Worm (Caenorhabditis elegans): ENCODE measurements around the gene nhr-55.

Gene nhr-55

ce11 chrV:449130-449529 is 28.8 kb upstream of the nhr-55 start, which contains the start of gene srh-35:
TSS of gene srh-35 (minus strand) at chrV:449230.
- TF ChIP-seq F44E2.7 (GFP tag; IDR thresholded peaks at IDR 0.05) (no peak), zfp-2 (tag; optimal IDR thresholded peaks at IDR 0.05) (no peak), ceh-82 (tag; optimal IDR thresholded peaks at IDR 0.05) (no peak), attf-4 (tag; optimal IDR thresholded peaks at IDR 0.05) (no peak), nhr-77 (tag; optimal IDR thresholded peaks at IDR 0.05) (no peak), saeg-2 (GFP tag; IDR thresholded peaks at IDR 0.05) (no peak), snpc-4 (tag; optimal IDR thresholded peaks at IDR 0.05) (no peak), vab-7 (GFP tag; IDR thresholded peaks at IDR 0.05) (no peak), aha-1 (tag) (no peak), nhr-76 (tag; optimal IDR thresholded peaks at IDR 0.05) (no peak), nhr-237 (tag; optimal IDR thresholded peaks at IDR 0.05) (no peak), madf-9 (GFP tag; conservative IDR thresholded peaks at IDR 0.05) (no peak), mxl-2 (GFP tag; conservative IDR thresholded peaks at IDR 0.05) (no peak), mxl-3 (GFP tag; optimal IDR thresholded peaks at IDR 0.05) (no peak), tra-1 (GFP tag; IDR thresholded peaks at IDR 0.05) (no peak)

- TF ChIP-seq zip-2 (tag; optimal IDR thresholded peaks at IDR 0.05) = no peak
- peak; percentile 69 for TF ChIP-seq nhr-28 (tag; optimal IDR thresholded peaks at IDR 0.05)
- peak; percentile 94 for TF ChIP-seq aha-1 (tag)
- no peak for TF ChIP-seq nhr-10 (tag; optimal IDR thresholded peaks at IDR 0.05)
- peak; percentile 11 for TF ChIP-seq nhr-6 (tag; optimal IDR thresholded peaks at IDR 0.05)
- peak; percentile 45 for TF ChIP-seq hlh-11 (tag; optimal IDR thresholded peaks at IDR 0.05)
- TF ChIP-seq madf-5 (GFP tag; IDR thresholded peaks at IDR 0.05) = no peak
- peak; percentile 48 for TF ChIP-seq pqm-1 (tag; optimal IDR thresholded peaks at IDR 0.05)
- peak; percentile 76 for TF ChIP-seq dmd-6 (GFP tag; IDR thresholded peaks at IDR 0.05)
- TF ChIP-seq Y75B8A.6 (GFP tag; IDR thresholded peaks at IDR 0.05) = no peak
- TF ChIP-seq zfp-3 (GFP tag; conservative IDR thresholded peaks at IDR 0.05) = no peak
- TF ChIP-seq mdl-1 (tag; optimal IDR thresholded peaks at IDR 0.05) = no peak
- no peak for TF ChIP-seq lin-1 (GFP tag; IDR thresholded peaks at IDR 0.05)
- TF ChIP-seq daf-16 (GFP tag; optimal IDR thresholded peaks at IDR 0.05) = no peak
- TF ChIP-seq daf-16 (tag; optimal IDR thresholded peaks at IDR 0.05) = peak; percentile 47
These were observed 28.3 kb upstream of the nhr-55 start, which contains the start of gene M02H5.8 for ce11 chrV:449685-450084. TSS of gene M02H5.8 (plus strand) at chrV:449981.

- TF ChIP-seq ZK337.2 (GFP tag; IDR thresholded peaks at IDR 0.05) = no peak
- peak in 1 of 2 experiments; percentile 25 for TF ChIP-seq unc-62 (GFP tag; optimal IDR thresholded peaks at IDR 0.05 in 1 of 2)
- TF ChIP-seq unc-62 (tag; optimal IDR thresholded peaks at IDR 0.05) = no peak
- TF ChIP-seq vab-7 (GFP tag; IDR thresholded peaks at IDR 0.05) = no peak
- peak; percentile 5 for TF ChIP-seq dve-1 (tag; optimal IDR thresholded peaks at IDR 0.05; ENCODE audit: insufficient read depth)
- no peak for TF ChIP-seq fkh-10 (GFP tag; optimal IDR thresholded peaks at IDR 0.05)
- TF ChIP-seq sdz-12 (GFP tag; optimal IDR thresholded peaks at IDR 0.05) = no peak
- peak; percentile 46 for TF ChIP-seq nhr-28 (tag; optimal IDR thresholded peaks at IDR 0.05)
- TF ChIP-seq mxl-3 (GFP tag; optimal IDR thresholded peaks at IDR 0.05) = no peak
- 0 out of 2 replicates have a peak, but pooled peaks have one; percentile 21 for TF ChIP-seq php-3 (GFP tag; IDR thresholded peaks at IDR 0.05)
- no peak for TF ChIP-seq mdl-1 (tag; optimal IDR thresholded peaks at IDR 0.05)
- TF ChIP-seq daf-16 (GFP tag; optimal IDR thresholded peaks at IDR 0.05) = no peak
- TF ChIP-seq daf-16 (tag; optimal IDR thresholded peaks at IDR 0.05) = peak; percentile 67
- no peak for TF ChIP-seq unc-39 (tag; optimal IDR thresholded peaks at IDR 0.05)
- no peak for TF ChIP-seq dpl-1 (GFP tag; optimal IDR thresholded peaks at IDR 0.05)
These were observed 27.0 kb upstream of the nhr-55 start, which contains the start of gene nhr-123 for ce11 chrV:450757-451501. TSS of gene nhr-123 (plus strand) at chrV:451451.

Data from whole organism, L4 larva.